Fruit fly (Drosophila melanogaster) whole organism, embryonic: ENCODE results near the gene alpha-Spec.

ENCODE experiments used
- BtbVII ChIP-seq: fragments of 200-800 bp; sonication (Bioruptor generic); optimal IDR thresholded peaks from 3 replicates; lab custom pipeline; 2017; ENCODE audit warnings: missing biosample characterization, mild to moderate bottlenecking, missing genetic modification characterization
- CG10209 ChIP-seq: fragments of 200-800 bp; sonication (Bioruptor generic); optimal IDR thresholded peaks from 3 replicates; lab custom pipeline; 2017; ENCODE audit warnings: missing biosample characterization, mild to moderate bottlenecking, missing genetic modification characterization, missing genetic modification reagents
- CG10565 ChIP-seq: fragments of 200-800 bp; sonication (Bioruptor generic); optimal IDR thresholded peaks from 3 replicates; lab custom pipeline; 2016; ENCODE audit warnings: missing biosample characterization, mild to moderate bottlenecking, missing genetic modification characterization
- CG11085 ChIP-seq: fragments of 200-800 bp; sonication (Bioruptor generic); IDR thresholded peaks from 2 replicates; pipeline ENCODE4 v1.3.6; 2022; ENCODE audit warnings: missing biosample characterization, missing genetic modification characterization
- CG13424 ChIP-seq: fragments of 200-800 bp; sonication (Bioruptor generic); optimal IDR thresholded peaks from 2 replicates; lab custom pipeline; 2019; ENCODE audit warnings: missing biosample characterization, mild to moderate bottlenecking, missing genetic modification characterization, moderate library complexity
- CG13624 ChIP-seq: fragments of 200-800 bp; sonication (Bioruptor generic); optimal IDR thresholded peaks from 2 replicates; lab custom pipeline; 2016; ENCODE audit warnings: missing biosample characterization, missing genetic modification characterization
- CG14860 ChIP-seq: fragments of 200-800 bp; sonication (Bioruptor generic); IDR thresholded peaks from 3 replicates; pipeline ENCODE4 v1.3.6; 2022; ENCODE audit warnings: missing biosample characterization, missing genetic modification characterization; ENCODE audit not compliant: partially characterized antibody
- CG17328 ChIP-seq: fragments of 200-800 bp; sonication (Bioruptor generic); IDR thresholded peaks from 2 replicates; pipeline ENCODE4 v1.3.6; 2022; ENCODE audit warnings: missing biosample characterization, missing genetic modification characterization
- CG17612 ChIP-seq: fragments of 200-800 bp; sonication (Bioruptor generic); IDR thresholded peaks from 2 replicates; pipeline ENCODE4 v1.3.6; 2022; ENCODE audit warnings: missing biosample characterization, missing genetic modification characterization
- CG2202 ChIP-seq: fragments of 200-800 bp; sonication (Bioruptor generic); optimal IDR thresholded peaks from 2 replicates; lab custom pipeline; 2018; ENCODE audit warnings: missing biosample characterization, mild to moderate bottlenecking, missing genetic modification characterization
- CG30431 ChIP-seq: fragments of 200-800 bp; sonication (Bioruptor generic); optimal IDR thresholded peaks from 2 replicates; lab custom pipeline; 2017; ENCODE audit warnings: missing biosample characterization, missing genetic modification characterization
- CG32767 ChIP-seq: fragments of 200-800 bp; sonication (Bioruptor generic); IDR thresholded peaks from 2 replicates; pipeline ENCODE4 v1.3.6; 2022; ENCODE audit warnings: missing biosample characterization, missing genetic modification characterization
- CG3995 ChIP-seq: fragments of 200-800 bp; sonication (Bioruptor generic); optimal IDR thresholded peaks from 3 replicates; lab custom pipeline; 2016; ENCODE audit warnings: missing biosample characterization, missing genetic modification characterization
- CG4730 ChIP-seq: fragments of 200-800 bp; sonication (Bioruptor generic); IDR thresholded peaks from 2 replicates; pipeline ENCODE4 v1.3.6; 2022; ENCODE audit warnings: missing biosample characterization, missing genetic modification characterization
- CG4820 ChIP-seq: fragments of 200-800 bp; sonication (Bioruptor generic); optimal IDR thresholded peaks from 3 replicates; lab custom pipeline; 2016; ENCODE audit warnings: missing biosample characterization, missing genetic modification characterization
- CG6654 ChIP-seq: fragments of 200-800 bp; sonication (Bioruptor generic); optimal IDR thresholded peaks from 2 replicates; lab custom pipeline; 2017; ENCODE audit warnings: missing biosample characterization, mild to moderate bottlenecking, missing genetic modification characterization
- CG7271 ChIP-seq: fragments of 200-800 bp; sonication (Bioruptor generic); optimal IDR thresholded peaks from 2 replicates; lab custom pipeline; 2018; ENCODE audit warnings: missing biosample characterization, mild to moderate bottlenecking, missing genetic modification characterization, moderate library complexity
- CG7987 ChIP-seq: fragments of 200-800 bp; sonication (Bioruptor generic); optimal IDR thresholded peaks from 2 replicates; lab custom pipeline; 2018; ENCODE audit warnings: missing biosample characterization, mild to moderate bottlenecking, missing genetic modification characterization, moderate library complexity
- CTCF ChIP-seq: fragments of 200-800 bp; sonication (Bioruptor generic); optimal IDR thresholded peaks from 2 replicates; lab custom pipeline; 2017; ENCODE audit warnings: missing biosample characterization, mild to moderate bottlenecking, missing genetic modification characterization, moderate library complexity
- Chrac-16 ChIP-seq: fragments of 200-800 bp; sonication (Bioruptor generic); optimal IDR thresholded peaks from 3 replicates; lab custom pipeline; 2016; ENCODE audit warnings: missing biosample characterization, missing genetic modification characterization
- Ets65A ChIP-seq: fragments of 200-800 bp; sonication (Bioruptor generic); peaks from one replicate; lab custom pipeline; 2016; ENCODE audit warnings: missing biosample characterization, missing genetic modification characterization
- Ets97D ChIP-seq: fragments of 200-800 bp; sonication (Bioruptor generic); optimal IDR thresholded peaks from 3 replicates; lab custom pipeline; 2016; ENCODE audit warnings: missing biosample characterization, missing genetic modification characterization
- Fer3 ChIP-seq: fragments of 200-800 bp; sonication (Bioruptor generic); optimal IDR thresholded peaks from 2 replicates; lab custom pipeline; 2018; ENCODE audit warnings: missing biosample characterization, mild to moderate bottlenecking, missing genetic modification characterization, moderate library complexity
- Hmr ChIP-seq: fragments of 200-800 bp; sonication (Bioruptor generic); optimal IDR thresholded peaks from 3 replicates; lab custom pipeline; 2017; ENCODE audit warnings: mild to moderate bottlenecking, missing biosample characterization, missing genetic modification reagents, missing genetic modification characterization
- Jarid2 ChIP-seq: fragments of 200-800 bp; sonication (Bioruptor generic); optimal IDR thresholded peaks from 3 replicates; lab custom pipeline; 2017; ENCODE audit warnings: mild to moderate bottlenecking, missing biosample characterization, missing genetic modification reagents, missing genetic modification characterization
- NK7.1 ChIP-seq: fragments of 200-800 bp; sonication (Bioruptor generic); optimal IDR thresholded peaks from 3 replicates; lab custom pipeline; 2016; ENCODE audit warnings: missing biosample characterization, missing genetic modification characterization
- Six4 ChIP-seq: fragments of 200-800 bp; sonication (Bioruptor generic); optimal IDR thresholded peaks from 2 replicates; lab custom pipeline; 2016; ENCODE audit warnings: missing biosample characterization, missing genetic modification characterization
- Xbp1 ChIP-seq: fragments of 200-800 bp; sonication (Bioruptor generic); optimal IDR thresholded peaks from 3 replicates; lab custom pipeline; 2016; ENCODE audit warnings: missing biosample characterization, mild to moderate bottlenecking, missing genetic modification characterization
- caup ChIP-seq: fragments of 200-800 bp; sonication (Bioruptor generic); optimal IDR thresholded peaks from 3 replicates; lab custom pipeline; 2017; ENCODE audit warnings: missing biosample characterization, mild to moderate bottlenecking, missing genetic modification characterization, moderate library complexity; ENCODE audit not compliant: severe bottlenecking
- chm ChIP-seq: fragments of 200-800 bp; sonication (Bioruptor generic); IDR thresholded peaks from 2 replicates; pipeline ENCODE4 v1.3.6; 2022; ENCODE audit warnings: missing biosample characterization, missing genetic modification characterization
- cwo ChIP-seq: fragments of 200-800 bp; sonication (Bioruptor generic); optimal IDR thresholded peaks from 3 replicates; lab custom pipeline; 2017; ENCODE audit warnings: missing biosample characterization, missing genetic modification characterization, mild to moderate bottlenecking, moderate library complexity, missing genetic modification reagents
- disco-r ChIP-seq: fragments of 200-800 bp; sonication (Bioruptor generic); optimal IDR thresholded peaks from 2 replicates; lab custom pipeline; 2016; ENCODE audit warnings: missing biosample characterization, missing genetic modification characterization
- dm ChIP-seq: fragments of 200-800 bp; sonication (Bioruptor generic); optimal IDR thresholded peaks from 3 replicates; lab custom pipeline; 2016; ENCODE audit warnings: missing biosample characterization, missing genetic modification characterization
- emc ChIP-seq: fragments of 200-800 bp; sonication (Bioruptor generic); optimal IDR thresholded peaks from 2 replicates; lab custom pipeline; 2016; ENCODE audit warnings: missing biosample characterization, missing genetic modification characterization
- fru ChIP-seq: fragments of >200 bp; optimal IDR thresholded peaks from 2 replicates; lab custom pipeline; 2017
- grau ChIP-seq: fragments of 200-800 bp; optimal IDR thresholded peaks from 3 replicates; lab custom pipeline; 2019; ENCODE audit warnings: missing biosample characterization, mild to moderate bottlenecking, missing genetic modification characterization, moderate library complexity
- gt ChIP-seq: fragments of 200-800 bp; sonication (Bioruptor generic); IDR thresholded peaks from 2 replicates; pipeline ENCODE4 v1.3.6; 2022; ENCODE audit warnings: missing biosample characterization, missing genetic modification characterization
- hkb ChIP-seq, 2 experiments: fragments of 200-800 bp in 1 of 2; fragments of >200 bp in 1 of 2; sonication (Bioruptor generic) in 1 of 2; IDR thresholded peaks in 1 of 2; optimal IDR thresholded peaks in 1 of 2; 2 replicates each; pipeline versions ENCODE4 v1.3.6 to Lab custom; 2017 to 2022; ENCODE audit warnings: missing biosample characterization in 1 of 2, missing genetic modification characterization in 1 of 2
- lola ChIP-seq, 3 experiments: fragments of >200 bp in 2 of 3; fragments of 200-800 bp in 1 of 3; sonication (Bioruptor generic) in 1 of 3; optimal IDR thresholded peaks; 2 replicates each; lab custom pipeline; 2017 to 2019; ENCODE audit warnings: missing biosample characterization in 3 of 3, missing genetic modification characterization in 3 of 3, mild to moderate bottlenecking in 1 of 3, moderate library complexity in 1 of 3
- maf-S ChIP-seq: fragments of 200-800 bp; sonication (Bioruptor generic); optimal IDR thresholded peaks from 2 replicates; lab custom pipeline; 2016; ENCODE audit warnings: missing biosample characterization, missing genetic modification characterization
- onecut ChIP-seq: fragments of 200-800 bp; sonication (Bioruptor generic); IDR thresholded peaks from 2 replicates; pipeline ENCODE4 v1.3.6; 2022; ENCODE audit warnings: missing biosample characterization, missing genetic modification characterization
- pfk ChIP-seq: fragments of 200-800 bp; sonication (Bioruptor generic); optimal IDR thresholded peaks from 2 replicates; lab custom pipeline; 2018; ENCODE audit warnings: missing biosample characterization, mild to moderate bottlenecking, missing genetic modification characterization, moderate library complexity
- pros ChIP-seq: fragments of 200-800 bp; sonication (Bioruptor generic); optimal IDR thresholded peaks from 3 replicates; lab custom pipeline; 2019; ENCODE audit warnings: missing biosample characterization, mild to moderate bottlenecking, missing genetic modification characterization, moderate library complexity
- ro ChIP-seq: fragments of 200-800 bp; sonication (Bioruptor generic); IDR thresholded peaks from 2 replicates; pipeline ENCODE4 v1.3.6; 2022; ENCODE audit warnings: missing biosample characterization, missing genetic modification characterization
- run ChIP-seq: fragments of 200-800 bp; sonication (Bioruptor generic); optimal IDR thresholded peaks from 3 replicates; lab custom pipeline; 2018; ENCODE audit warnings: missing biosample characterization, mild to moderate bottlenecking, missing genetic modification characterization
- slou ChIP-seq: fragments of 200-800 bp; sonication (Bioruptor generic); optimal IDR thresholded peaks from 3 replicates; lab custom pipeline; 2016; ENCODE audit warnings: missing biosample characterization, missing genetic modification characterization
- slp2 ChIP-seq: fragments of 200-800 bp; sonication (Bioruptor generic); optimal IDR thresholded peaks from 2 replicates; lab custom pipeline; 2016; ENCODE audit warnings: missing biosample characterization, missing genetic modification characterization
- stc ChIP-seq: fragments of 200-800 bp; sonication (Bioruptor generic); IDR thresholded peaks from 2 replicates; pipeline ENCODE4 v1.3.6; 2022; ENCODE audit warnings: missing biosample characterization, missing genetic modification characterization
- yki ChIP-seq: fragments of >200 bp; optimal IDR thresholded peaks from 3 replicates; lab custom pipeline; 2018

The alpha-Spec gene

dm6 chr3L:1774713-1775648, 20.1 kb downstream of the alpha-Spec start, which contains the start of the genes CG13933 and PolD2 (continued):
- TF ChIP-seq Fer3 (tag; lab: Kevin White, UChicago) = peak; percentile 89
- TF ChIP-seq grau (tag; lab: Kevin White, UChicago) = peak; percentile 100
- no peak for TF ChIP-seq CG3995
- peak; percentile 1 for TF ChIP-seq emc
- peak; percentile 71 for TF ChIP-seq Six4 (GFP tag; lab: Kevin White, UChicago)
- peak; percentile 95 for TF ChIP-seq CG30431 (GFP tag; lab: Kevin White, UChicago)
- peak; percentile 58 for TF ChIP-seq dm
- TF ChIP-seq CG7987 (GFP tag; lab: Kevin White, UChicago) = peak; percentile 46
- no peak for TF ChIP-seq NK7.1 (GFP tag; lab: Kevin White, UChicago)
- no peak for TF ChIP-seq fru (lab: Kevin White, UChicago)
- peak in 1 of 3 experiments; percentile 98 for TF ChIP-seq lola (GFP tag; optimal IDR thresholded peaks at IDR 0.05; lab: Kevin White, UChicago)
- peak; percentile 95 for TF ChIP-seq CG17612
- TF ChIP-seq CG13624 (GFP tag; lab: Kevin White, UChicago) = no peak
- peak; percentile 96 for TF ChIP-seq Hmr (GFP tag; lab: Kevin White, UChicago)
- TF ChIP-seq Jarid2 (GFP tag; lab: Kevin White, UChicago) = no peak
- TF ChIP-seq CTCF (GFP tag; lab: Kevin White, UChicago) = no peak
- peak; percentile 99 for TF ChIP-seq CG17328 (GFP tag; lab: Robert Waterston, UW)
- no peak for TF ChIP-seq yki (lab: Kevin White, UChicago)
- peak; percentile 84 for TF ChIP-seq slou
- TF ChIP-seq Ets65A (GFP tag; lab: Kevin White, UChicago) = peak; percentile 97
- peak; percentile 91 for TF ChIP-seq onecut
- peak; percentile 94 for TF ChIP-seq CG4730
- TF ChIP-seq maf-S = peak; percentile 55
- TF ChIP-seq chm (GFP tag; lab: Robert Waterston, UW) = peak; percentile 98
- peak; percentile 99 for TF ChIP-seq stc
- TF ChIP-seq CG14860 (GFP tag; lab: Robert Waterston, UW) = peak; percentile 91
- TF ChIP-seq pros = no peak
- peak; percentile 85 for TF ChIP-seq CG7271
- TF ChIP-seq BtbVII = no peak
- TF ChIP-seq ro (GFP tag; lab: Robert Waterston, UW) = peak; percentile 96
- TF ChIP-seq run (tag; lab: Kevin White, UChicago) = peak; percentile 92
- peak; percentile 99 for TF ChIP-seq CG13424 (tag; lab: Kevin White, UChicago)
- peak; percentile 71 for TF ChIP-seq CG4820 (GFP tag; lab: Kevin White, UChicago)
- TF ChIP-seq CG2202 = peak; percentile 96
- TF ChIP-seq Chrac-16 (GFP tag; lab: Kevin White, UChicago) = peak; percentile 97
- TF ChIP-seq pfk (GFP tag; lab: Kevin White, UChicago) = no peak
- TF ChIP-seq gt (GFP tag; lab: Robert Waterston, UW) = peak; percentile 87
- peak; percentile 97 for TF ChIP-seq CG10209 (GFP tag; lab: Kevin White, UChicago)
- peak; percentile 98 for TF ChIP-seq Xbp1 (GFP tag; lab: Kevin White, UChicago)
- peak; percentile 54 for TF ChIP-seq Ets97D
- peak; percentile 5 for TF ChIP-seq CG10565 (GFP tag; lab: Kevin White, UChicago)
- peak; percentile 81 for TF ChIP-seq slp2 (GFP tag; lab: Kevin White, UChicago)
- peak; percentile 65 for TF ChIP-seq CG6654 (GFP tag; lab: Kevin White, UChicago)
- no peak for TF ChIP-seq hkb (optimal IDR thresholded peaks at IDR 0.05; lab: Kevin White, UChicago)
- TF ChIP-seq hkb (GFP tag; IDR thresholded peaks at IDR 0.05; lab: Robert Waterston, UW) = peak; percentile 98
- peak; percentile 99 for TF ChIP-seq CG32767
- peak; percentile 95 for TF ChIP-seq caup (GFP tag; lab: Kevin White, UChicago)
- peak; percentile 77 for TF ChIP-seq cwo (GFP tag; lab: Kevin White, UChicago)
- TF ChIP-seq CG11085 (GFP tag; lab: Robert Waterston, UW) = peak; percentile 96
- TF ChIP-seq disco-r (GFP tag; lab: Kevin White, UChicago) = peak; percentile 53
